Worm (Caenorhabditis elegans) whole organism, L4/young adult: ENCODE measurements around the gene C44B7.7.

Experiments used
- W03F9.2 ChIP-seq: fragments of 150-350 bp; optimal IDR thresholded peaks from 2 replicates; lab custom pipeline; 2014; ENCODE audit warnings: missing biosample characterization, missing genetic modification characterization
- dao-5 ChIP-seq: sonication (generic microtip); optimal IDR thresholded peaks from 2 replicates; lab custom pipeline; 2016; ENCODE audit warnings: missing genotype, missing genetic modification characterization, moderate library complexity, missing compliant biosample characterization
- him-1 ChIP-seq: sonication (generic microtip); optimal IDR thresholded peaks from 2 replicates; lab custom pipeline; 2016; ENCODE audit warnings: missing genotype, missing genetic modification reagents, missing genetic modification characterization, missing compliant biosample characterization

- TF ChIP-seq him-1 (tag; lab: Kevin White, UChicago) (no peak), dao-5 (tag; lab: Kevin White, UChicago) (no peak), W03F9.2 (tag; lab: Kevin White, UChicago) (no peak)
Measured at ce11 chrII:6830012-6830411, 50.0 kb downstream of the C44B7.7 start.
